Worm (Caenorhabditis elegans) whole organism, young adult: ENCODE results near the gene B0280.17.

ENCODE experiments used
- F37B4.10 ChIP-seq: fragments of 200-800 bp; sonication (Bioruptor generic); IDR thresholded peaks from 2 replicates; pipeline ENCODE4 v1.3.6; 2022; ENCODE audit warnings: missing genetic modification characterization, missing compliant biosample characterization
- F55B11.4 ChIP-seq: sonication (generic microtip); optimal IDR thresholded peaks from 2 replicates; lab custom pipeline; 2016; ENCODE audit warnings: missing compliant biosample characterization, missing genetic modification characterization, borderline replicate concordance; ENCODE audit not compliant: insufficient read depth
- athp-1 ChIP-seq: sonication (generic microtip); optimal IDR thresholded peaks from 2 replicates; lab custom pipeline; 2017; ENCODE audit warnings: mild to moderate bottlenecking, missing genetic modification characterization, missing compliant biosample characterization
- dox-1 ChIP-seq: fragments of 200-800 bp; sonication (Bioruptor generic); IDR thresholded peaks from 2 replicates; pipeline ENCODE4 v1.3.6; 2022; ENCODE audit warnings: missing genetic modification reagents, missing genetic modification characterization, missing compliant biosample characterization
- ets-4 ChIP-seq: fragments of 200-800 bp; sonication (Bioruptor generic); optimal IDR thresholded peaks from 2 replicates; lab custom pipeline; 2018; ENCODE audit warnings: mild to moderate bottlenecking, missing genetic modification characterization, missing compliant biosample characterization
- lag-1 ChIP-seq: fragments of 200-800 bp; sonication (Bioruptor generic); IDR thresholded peaks from 2 replicates; pipeline ENCODE4 v1.3.6; 2022; ENCODE audit warnings: missing genetic modification reagents, missing genetic modification characterization, missing compliant biosample characterization
- let-526 ChIP-seq: fragments of 200-800 bp; sonication (Bioruptor generic); IDR thresholded peaks from 2 replicates; pipeline ENCODE4 v1.3.6; 2022; ENCODE audit warnings: missing genetic modification reagents, missing genetic modification characterization, missing compliant biosample characterization
- lin-26 ChIP-seq: fragments of 200-800 bp; sonication (Bioruptor generic); IDR thresholded peaks from 2 replicates; pipeline ENCODE4 v1.3.6; 2022; ENCODE audit warnings: missing genetic modification reagents, missing genetic modification characterization, missing compliant biosample characterization
- madf-6 ChIP-seq: fragments of 200-800 bp; sonication (Bioruptor generic); IDR thresholded peaks from 2 replicates; pipeline ENCODE4 v1.3.6; 2022; ENCODE audit warnings: missing genetic modification reagents, missing genetic modification characterization, missing compliant biosample characterization
- mes-4 ChIP-seq: sonication (generic microtip); optimal IDR thresholded peaks from 2 replicates; lab custom pipeline; 2016; ENCODE audit warnings: missing genotype, missing genetic modification characterization, missing compliant biosample characterization
- nfya-1 ChIP-seq: sonication (generic microtip); optimal IDR thresholded peaks from 2 replicates; lab custom pipeline; 2017; ENCODE audit warnings: antibody characterized with exemption, missing compliant biosample characterization, missing genetic modification characterization, borderline replicate concordance; ENCODE audit not compliant: insufficient read depth
- snpc-4 ChIP-seq, 5 experiments: fragments of 150-350 bp in 1 of 5; sonication (generic microtip) in 4 of 5; optimal IDR thresholded peaks; 2 replicates each; lab custom pipeline; 2014 to 2018; ENCODE audit warnings: missing genetic modification characterization in 5 of 5, missing biosample characterization in 3 of 5, antibody characterized with exemption in 2 of 5, mild to moderate bottlenecking in 2 of 5, missing compliant biosample characterization in 2 of 5, missing genotype in 2 of 5, moderate library complexity in 2 of 5, missing genetic modification reagents in 1 of 5
- tlf-1 ChIP-seq: fragments of 200-800 bp; sonication (Bioruptor generic); optimal IDR thresholded peaks from 2 replicates; lab custom pipeline; 2018; ENCODE audit warnings: mild to moderate bottlenecking, missing genetic modification characterization, missing compliant biosample characterization
- unc-62 ChIP-seq: fragments of 150-350 bp; optimal IDR thresholded peaks from 2 replicates; lab custom pipeline; 2014; ENCODE audit warnings: missing biosample characterization, missing genetic modification reagents, missing genetic modification characterization

DNA sequence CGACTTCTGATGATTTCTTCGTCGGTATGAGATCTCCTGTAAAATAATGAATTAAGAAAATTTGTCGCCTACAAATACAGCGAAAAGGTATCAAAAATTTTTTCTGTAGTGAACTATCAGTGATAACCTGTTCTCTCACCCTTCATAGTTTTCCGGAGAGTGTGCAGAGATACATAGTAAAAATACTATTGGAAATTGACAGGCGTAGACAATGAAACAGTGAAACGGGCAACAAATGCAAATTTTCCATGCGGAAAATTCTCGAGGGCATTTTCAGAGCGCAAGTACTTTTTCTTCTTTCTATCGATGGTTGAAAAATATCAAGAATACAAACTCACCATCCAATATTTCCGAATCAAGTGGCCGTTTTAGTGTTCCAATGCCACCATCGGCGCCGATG, 48.7 kb downstream of the B0280.17 start:
- TF ChIP-seq lin-26 (GFP tag; lab: Robert Waterston, UW): no peak
- TF ChIP-seq mes-4 (tag; lab: Kevin White, UChicago): no peak
- TF ChIP-seq let-526 (GFP tag; lab: Robert Waterston, UW): no peak
- TF ChIP-seq F55B11.4 (tag; lab: Kevin White, UChicago): no peak
- TF ChIP-seq unc-62: no peak
- TF ChIP-seq tlf-1 (GFP tag; lab: Kevin White, UChicago): no peak
- TF ChIP-seq F37B4.10 (GFP tag; lab: Robert Waterston, UW): no peak
- TF ChIP-seq madf-6 (GFP tag; lab: Robert Waterston, UW): no peak
- TF ChIP-seq lag-1 (GFP tag; lab: Robert Waterston, UW): no peak
- TF ChIP-seq ets-4 (GFP tag; lab: Kevin White, UChicago): no peak
- TF ChIP-seq snpc-4 (GFP tag; optimal IDR thresholded peaks at IDR 0.05; lab: Kevin White, UChicago): no peak
- TF ChIP-seq snpc-4 (tag; optimal IDR thresholded peaks at IDR 0.05; lab: Kevin White, UChicago): no peak
- TF ChIP-seq dox-1 (GFP tag; lab: Robert Waterston, UW): no peak
- no peak for TF ChIP-seq athp-1 (tag; lab: Kevin White, UChicago)
- TF ChIP-seq nfya-1 (tag; lab: Kevin White, UChicago): no peak
